Worm (Caenorhabditis elegans) whole organism, mixed stage, embryonic: Measurements from ENCODE around the gene nhr-249.

ENCODE experiments used
- ceh-39 ChIP-seq: fragments of 150-350 bp; optimal IDR thresholded peaks from 2 replicates; lab custom pipeline; 2014; ENCODE audit warnings: missing biosample characterization, missing genetic modification characterization
- drap-1 ChIP-seq: fragments of 200-800 bp; sonication (Bioruptor generic); optimal IDR thresholded peaks from 3 replicates; lab custom pipeline; 2018; ENCODE audit warnings: mild to moderate bottlenecking, missing genetic modification characterization, missing compliant biosample characterization
- elt-1 ChIP-seq: sonication (generic microtip); optimal IDR thresholded peaks from 2 replicates; lab custom pipeline; 2017; ENCODE audit warnings: missing genetic modification characterization, mild to moderate bottlenecking, missing compliant biosample characterization, antibody characterized with exemption, moderate library complexity, borderline replicate concordance; ENCODE audit not compliant: insufficient read depth
- lin-13 ChIP-seq: fragments of 150-350 bp; optimal IDR thresholded peaks from 2 replicates; lab custom pipeline; 2014; ENCODE audit warnings: missing biosample characterization, missing genetic modification characterization
- mep-1 ChIP-seq: fragments of 150-350 bp; optimal IDR thresholded peaks from 2 replicates; lab custom pipeline; 2017; ENCODE audit warnings: missing biosample characterization, missing genetic modification reagents, missing genetic modification characterization, inconsistent platforms
- nhr-237 ChIP-seq: fragments of 150-350 bp; optimal IDR thresholded peaks from 2 replicates; lab custom pipeline; 2014; ENCODE audit warnings: missing biosample characterization, missing genetic modification characterization
- pha-4 ChIP-seq: fragments of 150-350 bp; optimal IDR thresholded peaks from 2 replicates; lab custom pipeline; 2018; ENCODE audit warnings: missing biosample characterization, missing genetic modification reagents, missing genetic modification characterization
- sem-2 ChIP-seq: fragments of 200-800 bp; sonication (Bioruptor generic); optimal IDR thresholded peaks from 2 replicates; lab custom pipeline; 2018; ENCODE audit warnings: mild to moderate bottlenecking, missing genetic modification characterization, missing compliant biosample characterization
- tbx-8 ChIP-seq: fragments of 200-800 bp; sonication (Bioruptor generic); optimal IDR thresholded peaks from 2 replicates; lab custom pipeline; 2018; ENCODE audit warnings: mild to moderate bottlenecking, missing genetic modification characterization, moderate library complexity, missing compliant biosample characterization
- unc-39 ChIP-seq: fragments of 150-350 bp; optimal IDR thresholded peaks from 2 replicates; lab custom pipeline; 2014; ENCODE audit warnings: missing biosample characterization, missing genetic modification characterization
- unc-62 ChIP-seq: fragments of 150-350 bp; optimal IDR thresholded peaks from 2 replicates; lab custom pipeline; 2014; ENCODE audit warnings: missing biosample characterization, missing genetic modification reagents, missing genetic modification characterization
- ztf-11 ChIP-seq: fragments of 150-350 bp; optimal IDR thresholded peaks from 2 replicates; lab custom pipeline; 2014; ENCODE audit warnings: missing biosample characterization, missing genetic modification characterization

DNA sequence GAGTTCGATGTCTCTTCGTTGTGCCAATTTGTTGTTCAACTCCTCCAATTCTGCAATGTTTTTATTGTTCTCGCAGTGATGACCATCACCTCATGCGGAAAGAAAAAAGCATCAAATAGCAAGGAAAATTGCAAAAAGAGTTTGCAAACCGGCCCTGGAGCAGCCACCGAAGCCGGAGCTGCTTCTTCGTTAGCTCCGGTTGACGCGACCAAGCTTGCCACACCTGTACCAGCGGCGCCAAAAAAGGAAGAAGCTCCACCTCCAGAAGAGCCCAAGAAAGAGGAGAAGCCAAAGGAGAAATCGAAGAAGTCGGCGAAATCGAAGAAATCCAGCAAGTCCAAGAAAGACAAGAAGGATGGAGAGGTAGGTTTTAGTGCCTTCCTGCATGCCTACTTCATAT is 37.9 kb upstream of the nhr-249 start:
- TF ChIP-seq unc-62: no peak
- no peak for TF ChIP-seq elt-1 (tag; lab: Kevin White, UChicago)
- no peak for TF ChIP-seq unc-39 (tag; lab: Kevin White, UChicago)
- TF ChIP-seq drap-1: no peak
- no peak for TF ChIP-seq pha-4 (tag; lab: Kevin White, UChicago)
- no peak for TF ChIP-seq ztf-11 (tag; lab: Kevin White, UChicago)
- TF ChIP-seq tbx-8 (GFP tag; lab: Kevin White, UChicago): no peak
- TF ChIP-seq nhr-237 (tag; lab: Kevin White, UChicago): no peak
- no peak for TF ChIP-seq ceh-39 (tag; lab: Kevin White, UChicago)
- no peak for TF ChIP-seq sem-2
- no peak for TF ChIP-seq mep-1 (tag; lab: Kevin White, UChicago)
- TF ChIP-seq lin-13 (tag; lab: Kevin White, UChicago): no peak
